Worm (Caenorhabditis elegans) whole organism, L4 larva: Measurements from ENCODE around the gene str-181.

Source experiments
- F26F4.8 ChIP-seq: fragments of 200-800 bp; sonication (Bioruptor generic); conservative IDR thresholded peaks from 2 replicates; pipeline ENCODE4 v1.3.6; 2022; ENCODE audit warnings: missing genetic modification characterization, missing compliant biosample characterization
- F37D6.2 ChIP-seq: sonication (generic microtip); optimal IDR thresholded peaks from 2 replicates; lab custom pipeline; 2016; ENCODE audit warnings: mild to moderate bottlenecking, missing genetic modification characterization, missing compliant biosample characterization
- R02D3.7 ChIP-seq: fragments of 150-350 bp; sonication (generic microtip); optimal IDR thresholded peaks from 3 replicates; lab custom pipeline; 2014; ENCODE audit warnings: missing biosample characterization, missing genetic modification characterization
- T20F7.1 ChIP-seq: fragments of 200-800 bp; sonication (Bioruptor generic); optimal IDR thresholded peaks from 2 replicates; lab custom pipeline; 2018; ENCODE audit warnings: mild to moderate bottlenecking, missing genetic modification characterization, missing compliant biosample characterization
- T26A8.4 ChIP-seq: fragments of 200-800 bp; sonication (Bioruptor generic); IDR thresholded peaks from 2 replicates; pipeline ENCODE4 v1.3.6; 2022; ENCODE audit warnings: missing genetic modification characterization, missing compliant biosample characterization
- ZK337.2 ChIP-seq: fragments of 200-800 bp; sonication (Bioruptor generic); IDR thresholded peaks from 2 replicates; pipeline ENCODE4 v1.3.6; 2022; ENCODE audit warnings: missing genetic modification reagents, missing genetic modification characterization, missing compliant biosample characterization
- ama-1 ChIP-seq: fragments of 150-350 bp; optimal IDR thresholded peaks from 2 replicates; lab custom pipeline; 2014; ENCODE audit warnings: inconsistent platforms, mixed read lengths
- ceh-20 ChIP-seq: fragments of 200-800 bp; sonication (Bioruptor generic); IDR thresholded peaks from 2 replicates; pipeline ENCODE4 v1.3.6; 2022; ENCODE audit warnings: missing genetic modification reagents, missing genetic modification characterization, missing compliant biosample characterization
- ceh-28 ChIP-seq: fragments of 150-350 bp; optimal IDR thresholded peaks from 2 replicates; lab custom pipeline; 2014; ENCODE audit warnings: missing biosample characterization, missing genetic modification reagents, missing genetic modification characterization
- ceh-32 ChIP-seq: sonication (generic microtip); optimal IDR thresholded peaks from 2 replicates; lab custom pipeline; 2016; ENCODE audit warnings: mild to moderate bottlenecking, missing genetic modification characterization, missing compliant biosample characterization; ENCODE audit not compliant: poor library complexity
- ceh-44 ChIP-seq: fragments of 200-800 bp; sonication (Bioruptor generic); IDR thresholded peaks from 2 replicates; pipeline ENCODE4 v1.3.6; 2022; ENCODE audit warnings: missing genetic modification reagents, missing genetic modification characterization, missing compliant biosample characterization
- ctbp-1 ChIP-seq: fragments of 200-800 bp; sonication (Bioruptor generic); IDR thresholded peaks from 2 replicates; pipeline ENCODE4 v1.3.6; 2022; ENCODE audit warnings: missing genetic modification reagents, missing genetic modification characterization, missing compliant biosample characterization
- daf-16 ChIP-seq, 3 experiments: sonication (generic microtip); optimal IDR thresholded peaks; 2 replicates each; lab custom pipeline; 2016 to 2017; ENCODE audit warnings: missing genetic modification characterization in 3 of 3, missing genetic modification reagents in 3 of 3, mild to moderate bottlenecking in 2 of 3, missing compliant biosample characterization in 2 of 3, missing biosample characterization in 1 of 3, moderate library complexity in 1 of 3
- daf-19 ChIP-seq: fragments of 200-800 bp; sonication (Bioruptor generic); conservative IDR thresholded peaks from 2 replicates; pipeline ENCODE4 v1.3.6; 2022; ENCODE audit warnings: missing genetic modification characterization, missing compliant biosample characterization
- dmd-6 ChIP-seq: fragments of 200-800 bp; sonication (Bioruptor generic); IDR thresholded peaks from 2 replicates; pipeline ENCODE4 v1.3.6; 2022; ENCODE audit warnings: missing genetic modification reagents, missing genetic modification characterization, missing compliant biosample characterization
- dmd-9 ChIP-seq: fragments of 200-800 bp; sonication (Bioruptor generic); IDR thresholded peaks from 2 replicates; pipeline ENCODE4 v1.3.6; 2022; ENCODE audit warnings: missing genetic modification reagents, missing genetic modification characterization, missing compliant biosample characterization
- egl-27 ChIP-seq: sonication (generic microtip); optimal IDR thresholded peaks from 3 replicates; lab custom pipeline; 2017; ENCODE audit warnings: missing biosample characterization, missing genetic modification reagents, missing genetic modification characterization
- egl-43 ChIP-seq: fragments of 200-800 bp; sonication (Bioruptor generic); IDR thresholded peaks from 2 replicates; pipeline ENCODE4 v1.3.6; 2022; ENCODE audit warnings: missing genetic modification reagents, missing genetic modification characterization, missing compliant biosample characterization
- gei-8 ChIP-seq: fragments of 200-800 bp; sonication (Bioruptor generic); optimal IDR thresholded peaks from 2 replicates; lab custom pipeline; 2018; ENCODE audit warnings: mild to moderate bottlenecking, missing genetic modification characterization, missing compliant biosample characterization
- hlh-11 ChIP-seq: fragments of 200-800 bp; sonication (Bioruptor generic); optimal IDR thresholded peaks from 2 replicates; lab custom pipeline; 2018; ENCODE audit warnings: mild to moderate bottlenecking, missing genetic modification characterization, missing compliant biosample characterization
- lim-7 ChIP-seq: fragments of 200-800 bp; sonication (Bioruptor generic); IDR thresholded peaks from 2 replicates; pipeline ENCODE4 v1.3.6; 2022; ENCODE audit warnings: missing genetic modification characterization, missing compliant biosample characterization
- lin-39 ChIP-seq: fragments of 150-350 bp; optimal IDR thresholded peaks from 2 replicates; lab custom pipeline; 2014; ENCODE audit warnings: missing biosample characterization, missing genetic modification reagents, missing genetic modification characterization
- lir-3 ChIP-seq: sonication (generic microtip); optimal IDR thresholded peaks from 2 replicates; lab custom pipeline; 2016; ENCODE audit warnings: mild to moderate bottlenecking, missing genetic modification characterization, missing compliant biosample characterization
- madf-9 ChIP-seq: fragments of 200-800 bp; sonication (Bioruptor generic); conservative IDR thresholded peaks from 2 replicates; pipeline ENCODE4 v1.3.6; 2022; ENCODE audit warnings: missing genetic modification reagents, missing genetic modification characterization, missing compliant biosample characterization
- mep-1 ChIP-seq: fragments of 150-350 bp; sonication (generic microtip); optimal IDR thresholded peaks from 3 replicates; lab custom pipeline; 2014; ENCODE audit warnings: missing biosample characterization, missing genetic modification characterization
- mxl-2 ChIP-seq: fragments of 200-800 bp; sonication (Bioruptor generic); conservative IDR thresholded peaks from 2 replicates; pipeline ENCODE4 v1.3.6; 2022; ENCODE audit warnings: missing genetic modification reagents, missing genetic modification characterization, missing compliant biosample characterization
- nhr-11 ChIP-seq: fragments of 150-350 bp; optimal IDR thresholded peaks from 2 replicates; lab custom pipeline; 2014; ENCODE audit warnings: missing biosample characterization, missing genetic modification characterization
- nhr-111 ChIP-seq: fragments of 200-800 bp; sonication (Bioruptor generic); optimal IDR thresholded peaks from 2 replicates; lab custom pipeline; 2018; ENCODE audit warnings: mild to moderate bottlenecking, missing genetic modification characterization, missing compliant biosample characterization
- nhr-25 ChIP-seq: sonication (generic microtip); optimal IDR thresholded peaks from 2 replicates; lab custom pipeline; 2017; ENCODE audit warnings: missing genetic modification characterization, mild to moderate bottlenecking, missing compliant biosample characterization, antibody characterized with exemption, moderate library complexity, borderline replicate concordance; ENCODE audit not compliant: insufficient read depth
- nhr-28 ChIP-seq: fragments of 150-350 bp; optimal IDR thresholded peaks from 2 replicates; lab custom pipeline; 2014; ENCODE audit warnings: missing biosample characterization, missing genetic modification characterization
- nhr-41 ChIP-seq: fragments of 200-800 bp; sonication (Bioruptor generic); IDR thresholded peaks from 2 replicates; pipeline ENCODE4 v1.3.6; 2022; ENCODE audit warnings: missing genetic modification reagents, missing genetic modification characterization, missing compliant biosample characterization
- nhr-6 ChIP-seq: fragments of 150-350 bp; optimal IDR thresholded peaks from 2 replicates; lab custom pipeline; 2014; ENCODE audit warnings: missing biosample characterization, missing genetic modification characterization
- nhr-76 ChIP-seq: fragments of 150-350 bp; optimal IDR thresholded peaks from 2 replicates; lab custom pipeline; 2014; ENCODE audit warnings: missing biosample characterization, missing genetic modification characterization
- rbr-2 ChIP-seq: sonication (generic microtip); optimal IDR thresholded peaks from 2 replicates; lab custom pipeline; 2016; ENCODE audit warnings: missing genotype, missing genetic modification characterization, missing compliant biosample characterization
- saeg-2 ChIP-seq: fragments of 200-800 bp; sonication (Bioruptor generic); IDR thresholded peaks from 2 replicates; pipeline ENCODE4 v1.3.6; 2022; ENCODE audit warnings: missing genetic modification reagents, missing genetic modification characterization, missing compliant biosample characterization
- sdz-12 ChIP-seq: fragments of 200-800 bp; sonication (Bioruptor generic); optimal IDR thresholded peaks from 2 replicates; lab custom pipeline; 2018; ENCODE audit warnings: mild to moderate bottlenecking, missing genetic modification characterization, missing compliant biosample characterization
- set-16 ChIP-seq: fragments of 200-800 bp; sonication (Bioruptor generic); IDR thresholded peaks from 2 replicates; pipeline ENCODE4 v1.3.6; 2022; ENCODE audit warnings: missing genetic modification reagents, missing genetic modification characterization, missing compliant biosample characterization
- snpc-1.2 ChIP-seq: fragments of 200-800 bp; sonication (Bioruptor generic); IDR thresholded peaks from 2 replicates; pipeline ENCODE4 v1.3.6; 2022; ENCODE audit warnings: missing genetic modification reagents, missing genetic modification characterization, missing compliant biosample characterization
- unc-62 ChIP-seq, 3 experiments: fragments of 150-350 bp in 1 of 3; sonication (generic microtip); optimal IDR thresholded peaks in 2 of 3; peaks in 1 of 3; 1 replicate in 1 of 3; 2 replicates in 2 of 3; lab custom pipeline; 2014 to 2017; ENCODE audit warnings: missing biosample characterization in 3 of 3, missing genetic modification characterization in 3 of 3, missing genetic modification reagents in 3 of 3, missing genotype in 1 of 3
- vab-7 ChIP-seq: fragments of 200-800 bp; sonication (Bioruptor generic); IDR thresholded peaks from 2 replicates; pipeline ENCODE4 v1.3.6; 2022; ENCODE audit warnings: missing genetic modification reagents, missing genetic modification characterization, missing compliant biosample characterization
- zfp-2 ChIP-seq: sonication (generic microtip); optimal IDR thresholded peaks from 2 replicates; lab custom pipeline; 2016; ENCODE audit warnings: mild to moderate bottlenecking, missing genetic modification characterization, missing compliant biosample characterization
- zip-2 ChIP-seq: fragments of 150-350 bp; optimal IDR thresholded peaks from 2 replicates; lab custom pipeline; 2014; ENCODE audit warnings: missing biosample characterization, missing genetic modification characterization

str-181 gene

DNA sequence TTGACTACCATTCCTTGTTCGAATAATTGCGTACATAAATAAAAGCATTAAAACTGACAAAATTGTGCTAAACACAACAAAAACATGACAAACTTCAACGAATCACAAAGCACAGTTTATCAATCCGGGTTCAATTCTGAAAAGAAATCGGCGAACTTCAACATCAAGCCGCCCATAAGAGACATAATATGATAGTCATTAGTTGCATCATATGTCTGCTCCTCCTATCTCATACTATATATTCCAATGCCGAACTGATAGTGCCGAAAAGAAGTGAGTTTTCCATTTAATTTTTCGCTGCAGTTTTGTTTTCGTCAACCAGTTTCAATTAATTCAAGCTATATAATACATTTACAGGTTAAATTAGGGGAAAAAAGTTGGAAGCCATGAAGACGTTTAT lies 23.2 kb upstream of the str-181 start, which contains the start of gene hrg-7 (continued):
- no peak for TF ChIP-seq dmd-9 (GFP tag; lab: Robert Waterston, UW)
- TF ChIP-seq nhr-28 (tag; lab: Kevin White, UChicago) = peak; percentile 69
- TF ChIP-seq sdz-12 (GFP tag; lab: Kevin White, UChicago) = no peak
- TF ChIP-seq rbr-2 = no peak
- no peak for TF ChIP-seq ama-1
- no peak for TF ChIP-seq F26F4.8 (GFP tag; lab: Robert Waterston, UW)
- peak; percentile 40 for TF ChIP-seq nhr-6 (tag; lab: Kevin White, UChicago)
- no peak for TF ChIP-seq ctbp-1 (GFP tag; lab: Robert Waterston, UW)
- no peak for TF ChIP-seq nhr-11 (tag; lab: Kevin White, UChicago)
- TF ChIP-seq ceh-44 (GFP tag; lab: Robert Waterston, UW) = no peak
- peak; percentile 39; the same call in 1 of the 2 replicates for TF ChIP-seq dmd-6 (GFP tag; lab: Robert Waterston, UW)
- no peak for TF ChIP-seq T20F7.1 (GFP tag; lab: Kevin White, UChicago)
- TF ChIP-seq nhr-76 = no peak
- TF ChIP-seq egl-27 (tag; lab: Kevin White, UChicago) = no peak
- TF ChIP-seq vab-7 (GFP tag; lab: Robert Waterston, UW) = no peak
- no peak for TF ChIP-seq daf-16 (GFP tag; optimal IDR thresholded peaks at IDR 0.05; lab: Kevin White, UChicago)
- peak; percentile 63 for TF ChIP-seq daf-16 (tag; optimal IDR thresholded peaks at IDR 0.05; lab: Kevin White, UChicago)
- TF ChIP-seq ceh-28 (tag; lab: Kevin White, UChicago) = no peak
- TF ChIP-seq R02D3.7 (tag; lab: Kevin White, UChicago) = no peak
- TF ChIP-seq mxl-2 = no peak
- no peak for TF ChIP-seq gei-8 (GFP tag; lab: Kevin White, UChicago)
- TF ChIP-seq madf-9 (GFP tag; lab: Robert Waterston, UW) = no peak
- TF ChIP-seq, all 104 proteins: peak for 10

DNA sequence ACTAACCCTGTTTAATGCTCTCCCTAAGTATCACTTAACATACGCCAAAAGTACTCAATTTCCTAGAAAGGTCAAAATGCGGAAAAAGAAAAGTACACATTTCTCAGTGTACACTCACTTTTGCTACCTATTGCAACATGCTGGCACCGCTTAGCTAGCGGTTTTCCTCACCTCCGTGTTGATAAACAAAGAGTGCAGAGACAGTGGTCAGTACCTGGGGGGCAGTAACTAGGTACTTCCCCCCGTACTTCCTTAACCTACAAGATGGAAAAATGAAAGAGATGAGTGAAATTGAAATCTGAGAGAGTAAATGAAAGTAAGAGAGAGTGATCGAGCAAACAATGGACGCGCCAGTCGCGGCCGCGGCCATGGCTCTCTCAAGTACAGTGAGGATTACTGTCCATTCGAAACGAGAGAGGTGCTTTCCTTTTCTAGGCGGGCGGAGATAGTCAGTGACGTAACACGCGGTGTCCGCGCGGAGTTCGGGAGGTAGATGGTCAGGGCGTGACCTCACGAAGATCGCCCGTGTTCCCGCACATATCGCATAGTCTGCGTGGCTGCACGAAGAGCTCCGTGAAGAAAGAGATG lies 17.7 kb upstream of the str-181 start, which contains the start of gene cky-1:
TSS of gene cky-1 (plus strand) at position 538 of the 588 bp plus-strand sequence.
- TF ChIP-seq zip-2 (tag; lab: Kevin White, UChicago) (no peak), hlh-11 (tag; lab: Kevin White, UChicago) (peak; percentile 8), ceh-28 (tag; lab: Kevin White, UChicago) (no peak), F37D6.2 (tag; lab: Kevin White, UChicago) (no peak), mep-1 (tag; lab: Kevin White, UChicago) (no peak), daf-19 (GFP tag; lab: Robert Waterston, UW) (0 out of 2 replicates have a peak, but pooled peaks have one; percentile 59), lin-39 (tag; lab: Kevin White, UChicago) (no peak), egl-43 (GFP tag; lab: Robert Waterston, UW) (no peak), saeg-2 (GFP tag; lab: Robert Waterston, UW) (no peak), T26A8.4 (no peak), dmd-9 (GFP tag; lab: Robert Waterston, UW) (no peak), ceh-20 (GFP tag; lab: Robert Waterston, UW) (no peak), set-16 (peak; percentile 58; the same call in 1 of the 2 replicates), sdz-12 (GFP tag; lab: Kevin White, UChicago) (no peak), nhr-25 (no peak), nhr-111 (no peak), zfp-2 (no peak), unc-62 (GFP tag; optimal IDR thresholded peaks at IDR 0.05 in 1 of 2; lab: Kevin White, UChicago) (no peak), unc-62 (tag; optimal IDR thresholded peaks at IDR 0.05; lab: Kevin White, UChicago) (no peak), snpc-1.2 (GFP tag; lab: Robert Waterston, UW) (no peak), ceh-32 (no peak), F26F4.8 (GFP tag; lab: Robert Waterston, UW) (no peak), lir-3 (no peak), nhr-41 (GFP tag; lab: Robert Waterston, UW) (no peak), ZK337.2 (no peak), lim-7 (no peak), rbr-2 (no peak)
- TF ChIP-seq, all 104 proteins: peak for 3
